Worm (Caenorhabditis elegans) whole organism, L2 larva: Measurements from ENCODE around the gene T19C3.3.

Experiments
- aly-2 ChIP-seq: fragments of 150-350 bp; optimal IDR thresholded peaks from 2 replicates; lab custom pipeline; 2014; ENCODE audit warnings: missing biosample characterization, missing genetic modification characterization
- mdl-1 ChIP-seq, 2 experiments: fragments of 150-350 bp in 1 of 2; sonication (generic microtip) in 1 of 2; optimal IDR thresholded peaks; 2 replicates each; lab custom pipeline; 2017; ENCODE audit warnings: missing biosample characterization in 2 of 2, missing genetic modification characterization in 2 of 2
- nhr-237 ChIP-seq: fragments of 150-350 bp; optimal IDR thresholded peaks from 2 replicates; lab custom pipeline; 2014; ENCODE audit warnings: missing biosample characterization, missing genetic modification characterization
- nhr-77 ChIP-seq: fragments of 150-350 bp; optimal IDR thresholded peaks from 2 replicates; lab custom pipeline; 2014; ENCODE audit warnings: missing biosample characterization, missing genetic modification characterization
- snpc-4 ChIP-seq: fragments of 150-350 bp; optimal IDR thresholded peaks from 2 replicates; lab custom pipeline; 2014; ENCODE audit warnings: missing biosample characterization, missing genetic modification characterization

DNA sequence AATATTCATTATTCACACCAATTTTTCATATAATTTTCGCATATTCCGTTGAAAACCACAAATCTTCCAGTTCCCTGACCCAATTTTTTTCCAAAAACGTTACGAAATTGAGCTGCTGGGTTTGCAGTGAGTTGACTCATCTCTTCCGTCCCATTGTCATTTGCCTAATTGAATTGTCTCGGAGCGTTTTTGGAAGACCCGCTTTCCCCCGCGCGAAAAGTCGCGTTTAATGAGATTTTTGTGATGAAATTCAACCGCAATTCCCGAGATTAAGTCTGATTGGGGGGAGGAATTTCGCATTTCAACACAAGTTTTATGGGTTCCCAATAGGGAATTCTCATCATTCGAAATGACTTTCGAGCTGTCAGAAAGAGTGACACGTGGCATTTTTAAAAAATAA is 2.4 kb downstream of the T19C3.3 start:
- TF ChIP-seq nhr-77 (tag; lab: Kevin White, UChicago) (no peak), mdl-1 (tag; optimal IDR thresholded peaks at IDR 0.05; lab: Kevin White, UChicago) (no peak), nhr-237 (tag; lab: Kevin White, UChicago) (no peak), snpc-4 (tag; lab: Kevin White, UChicago) (no peak), aly-2 (no peak)
